Worm (Caenorhabditis elegans): ENCODE measurements around the gene clec-57.

clec-57 gene

ce11 chrV:14478979-14479378, 9.9 kb downstream of the clec-57 start, which contains the start of gene clec-55:
Gene clec-55, plus strand, starts transcription at chrV:14479279.
- TF ChIP-seq elt-2 (tag; optimal IDR thresholded peaks at IDR 0.05) (peak; percentile 44), mdl-1 (tag; optimal IDR thresholded peaks at IDR 0.05) (no peak)

- TF ChIP-seq ceh-9 (tag; optimal IDR thresholded peaks at IDR 0.05), result no peak
- TF ChIP-seq unc-39 (tag; optimal IDR thresholded peaks at IDR 0.05), result no peak
- no peak for TF ChIP-seq nhr-237 (tag; optimal IDR thresholded peaks at IDR 0.05)
- no peak for TF ChIP-seq ZK546.5 (tag; optimal IDR thresholded peaks at IDR 0.05)
- TF ChIP-seq eor-1 (tag; optimal IDR thresholded peaks at IDR 0.05), result no peak
- no peak for TF ChIP-seq nhr-23 (tag; optimal IDR thresholded peaks at IDR 0.05)
- TF ChIP-seq mdl-1 (tag; optimal IDR thresholded peaks at IDR 0.05), result no peak
- TF ChIP-seq egl-27 (tag; optimal IDR thresholded peaks at IDR 0.05), result no peak
- no peak for TF ChIP-seq ceh-82 (tag; optimal IDR thresholded peaks at IDR 0.05)
- TF ChIP-seq nhr-77 (tag; optimal IDR thresholded peaks at IDR 0.05), result no peak
- TF ChIP-seq sea-2 (GFP tag; optimal IDR thresholded peaks at IDR 0.05), result no peak
- no peak for TF ChIP-seq R02D3.7 (tag; optimal IDR thresholded peaks at IDR 0.05)
- TF ChIP-seq zag-1 (tag; optimal IDR thresholded peaks at IDR 0.05), result no peak
- TF ChIP-seq nhr-67 (tag; optimal IDR thresholded peaks at IDR 0.05), result no peak
- TF ChIP-seq elt-3 (tag; optimal IDR thresholded peaks at IDR 0.05), result no peak
- TF ChIP-seq unc-62 (GFP tag; optimal IDR thresholded peaks at IDR 0.05), result no peak
- TF ChIP-seq ama-1 (optimal IDR thresholded peaks at IDR 0.05), result no peak
- TF ChIP-seq ztf-4 (tag; optimal IDR thresholded peaks at IDR 0.05), result no peak
Observed at ce11 chrV:14480533-14480932, 11.5 kb downstream of the clec-57 start.

- TF ChIP-seq lin-15B (tag; optimal IDR thresholded peaks at IDR 0.05) (no peak), elt-2 (tag; optimal IDR thresholded peaks at IDR 0.05) (peak; percentile 8)
Observed at ce11 chrV:14481401-14481800, 12.4 kb downstream of the clec-57 start, which contains the start of gene R02D5.7. Gene R02D5.7, minus strand, starts transcription at chrV:14481501.

ce11 chrV:14481987-14482386, 13.0 kb downstream of the clec-57 start, which contains the start of gene R02D5.10:
Gene R02D5.10, plus strand, starts transcription at chrV:14482287.
- no peak for TF ChIP-seq ZK546.5 (tag; optimal IDR thresholded peaks at IDR 0.05)
- TF ChIP-seq mml-1 (tag; optimal IDR thresholded peaks at IDR 0.05), result no peak
- no peak for TF ChIP-seq ceh-16 (tag; optimal IDR thresholded peaks at IDR 0.05)
- no peak for TF ChIP-seq elt-1 (tag; optimal IDR thresholded peaks at IDR 0.05)
- TF ChIP-seq pqm-1 (tag; optimal IDR thresholded peaks at IDR 0.05), result no peak
- TF ChIP-seq ceh-82 (tag; optimal IDR thresholded peaks at IDR 0.05), result no peak
- no peak for TF ChIP-seq nhr-28 (tag; optimal IDR thresholded peaks at IDR 0.05)
- no peak for TF ChIP-seq ceh-9 (tag; optimal IDR thresholded peaks at IDR 0.05)
- TF ChIP-seq jun-1 (tag; optimal IDR thresholded peaks at IDR 0.05), result no peak

ce11 chrV:14482728-14483210, 13.7 kb downstream of the clec-57 start, which contains the start of gene R02D5.3:
Gene R02D5.3, plus strand, starts transcription at chrV:14483160.
- TF ChIP-seq elt-2 (tag; optimal IDR thresholded peaks at IDR 0.05) (peak; percentile 64), unc-39 (tag; optimal IDR thresholded peaks at IDR 0.05) (no peak), pqm-1 (tag; optimal IDR thresholded peaks at IDR 0.05) (peak; percentile 64), pha-4 (tag; optimal IDR thresholded peaks at IDR 0.05) (peak; percentile 36)

- TF ChIP-seq nhr-25 (tag; optimal IDR thresholded peaks at IDR 0.05), result no peak
- TF ChIP-seq nhr-23 (tag; optimal IDR thresholded peaks at IDR 0.05), result no peak
- TF ChIP-seq fkh-10 (GFP tag; optimal IDR thresholded peaks at IDR 0.05), result no peak
- TF ChIP-seq skn-1 (tag; optimal IDR thresholded peaks at IDR 0.05), result no peak
- TF ChIP-seq lin-15B (tag; optimal IDR thresholded peaks at IDR 0.05), result no peak
- TF ChIP-seq elt-2 (tag; optimal IDR thresholded peaks at IDR 0.05), result no peak
- no peak for TF ChIP-seq nhr-77 (tag; optimal IDR thresholded peaks at IDR 0.05)
- TF ChIP-seq eor-1 (tag; optimal IDR thresholded peaks at IDR 0.05), result no peak
- no peak for TF ChIP-seq nhr-67 (tag; optimal IDR thresholded peaks at IDR 0.05)
- TF ChIP-seq daf-12 (tag; optimal IDR thresholded peaks at IDR 0.05), result no peak
Observed at ce11 chrV:14484582-14484981, 15.6 kb downstream of the clec-57 start, which contains the start of gene R02D5.4. Gene R02D5.4, minus strand, starts transcription at chrV:14484682.

- TF ChIP-seq fkh-2 (tag; optimal IDR thresholded peaks at IDR 0.05), result no peak
- TF ChIP-seq eor-1 (tag; optimal IDR thresholded peaks at IDR 0.05), result no peak
- TF ChIP-seq elt-2 (tag; optimal IDR thresholded peaks at IDR 0.05), result no peak
- TF ChIP-seq skn-1 (tag; optimal IDR thresholded peaks at IDR 0.05), result no peak
- no peak for TF ChIP-seq ceh-28 (tag; optimal IDR thresholded peaks at IDR 0.05)
- no peak for TF ChIP-seq egl-5 (tag; optimal IDR thresholded peaks at IDR 0.05)
- no peak for TF ChIP-seq nhr-237 (tag; optimal IDR thresholded peaks at IDR 0.05)
- TF ChIP-seq R02D3.7 (tag; optimal IDR thresholded peaks at IDR 0.05), result no peak
- TF ChIP-seq mdl-1 (tag; optimal IDR thresholded peaks at IDR 0.05), result no peak
- no peak for TF ChIP-seq ama-1 (optimal IDR thresholded peaks at IDR 0.05)
- TF ChIP-seq elt-3 (tag; optimal IDR thresholded peaks at IDR 0.05), result no peak
- no peak for TF ChIP-seq lin-15B (tag; optimal IDR thresholded peaks at IDR 0.05)
- no peak for TF ChIP-seq ceh-9 (tag; optimal IDR thresholded peaks at IDR 0.05)
- TF ChIP-seq daf-12 (tag; optimal IDR thresholded peaks at IDR 0.05), result no peak
- no peak for TF ChIP-seq fkh-10 (GFP tag; optimal IDR thresholded peaks at IDR 0.05)
- TF ChIP-seq nhr-25 (tag; optimal IDR thresholded peaks at IDR 0.05), result no peak
- no peak for TF ChIP-seq nhr-12 (tag; optimal IDR thresholded peaks at IDR 0.05)
Observed at ce11 chrV:14491097-14491496, 22.1 kb downstream of the clec-57 start.
